Worm (Caenorhabditis elegans): Measurements from ENCODE around the gene aqp-4.

ce11 chrV:9712418-9713173 lies 24.8 kb upstream of the aqp-4 start:
- TF ChIP-seq Y79H2A.3 (GFP tag; conservative IDR thresholded peaks at IDR 0.05) (no peak), pha-4 (tag; optimal IDR thresholded peaks at IDR 0.05) (no peak), nhr-90 (tag; optimal IDR thresholded peaks at IDR 0.05) (no peak), aptf-3 (GFP tag; IDR thresholded peaks at IDR 0.05) (no peak), die-1 (tag; optimal IDR thresholded peaks at IDR 0.05) (no peak), hlh-26 (GFP tag; conservative IDR thresholded peaks at IDR 0.05) (no peak), F23B12.7 (tag; optimal IDR thresholded peaks at IDR 0.05; ENCODE audit: insufficient read depth) (no peak), F39B2.1 (GFP tag; IDR thresholded peaks at IDR 0.05) (no peak)

Data from whole organism, young adult.